Fruit fly (Drosophila melanogaster): ENCODE results near the gene Sfp33A3.

DNA sequence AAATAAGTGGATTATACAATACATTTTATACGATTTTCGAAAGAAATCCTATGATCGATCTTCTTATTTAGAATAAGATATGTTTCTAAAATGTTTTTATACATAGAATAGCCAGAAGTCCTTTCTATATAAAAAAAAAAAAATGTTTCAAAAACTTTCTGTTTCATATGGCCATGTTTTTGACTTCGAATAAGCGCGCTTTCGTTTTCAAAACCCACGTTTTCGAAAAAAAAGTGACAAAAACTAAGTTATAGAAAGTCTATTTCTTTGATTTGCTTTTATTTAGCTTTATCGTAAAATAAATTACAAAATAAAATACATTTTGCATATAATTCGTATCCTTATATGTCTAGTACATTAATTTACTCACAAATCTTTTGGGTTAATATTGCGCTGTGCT lies 29.9 kb upstream of the Sfp33A3 start:
- no peak for TF ChIP-seq CG7101 (tag; optimal IDR thresholded peaks at IDR 0.05)
- no peak for TF ChIP-seq CG11617 (GFP tag; optimal IDR thresholded peaks at IDR 0.05)
- no peak for TF ChIP-seq CG5204 (GFP tag; optimal IDR thresholded peaks at IDR 0.05)
- no peak for TF ChIP-seq ovo (GFP tag; optimal IDR thresholded peaks at IDR 0.05)
- peak; percentile 94 for TF ChIP-seq kay (GFP tag; ENCODE audit: borderline replicate concordance)
- TF ChIP-seq toe (GFP tag; optimal IDR thresholded peaks at IDR 0.05): no peak

Data from whole organism, adult.